Worm (Caenorhabditis elegans) whole organism, late embryonic: ENCODE data around the gene C53B4.2.

ENCODE experiments used
- C08G9.2 ChIP-seq: sonication (generic microtip); optimal IDR thresholded peaks from 2 replicates; lab custom pipeline; 2016; ENCODE audit warnings: mild to moderate bottlenecking, missing genetic modification characterization, moderate library complexity, missing compliant biosample characterization
- C38D4.7 ChIP-seq: fragments of 200-800 bp; sonication (Bioruptor generic); optimal IDR thresholded peaks from 2 replicates; lab custom pipeline; 2018; ENCODE audit warnings: mild to moderate bottlenecking, missing genetic modification characterization, moderate library complexity, missing compliant biosample characterization
- F13H6.1 ChIP-seq: sonication (generic microtip); optimal IDR thresholded peaks from 2 replicates; lab custom pipeline; 2016; ENCODE audit warnings: missing genetic modification characterization, missing compliant biosample characterization
- K09A11.1 ChIP-seq: sonication (generic microtip); optimal IDR thresholded peaks from 2 replicates; lab custom pipeline; 2017; ENCODE audit warnings: antibody characterized with exemption, mild to moderate bottlenecking, missing genetic modification characterization, missing compliant biosample characterization; ENCODE audit not compliant: insufficient read depth
- Y22D7AL.16 ChIP-seq: sonication (generic microtip); optimal IDR thresholded peaks from 2 replicates; lab custom pipeline; 2016; ENCODE audit warnings: missing genetic modification characterization, missing compliant biosample characterization
- ahr-1 ChIP-seq: sonication (generic microtip); optimal IDR thresholded peaks from 2 replicates; lab custom pipeline; 2016; ENCODE audit warnings: missing genetic modification characterization, missing compliant biosample characterization
- ama-1 ChIP-seq: fragments of 150-350 bp; optimal IDR thresholded peaks from 2 replicates; lab custom pipeline; 2014
- ceh-18 ChIP-seq: sonication (generic microtip); optimal IDR thresholded peaks from 2 replicates; lab custom pipeline; 2016; ENCODE audit warnings: missing genetic modification characterization, missing compliant biosample characterization
- ceh-19 ChIP-seq: fragments of 200-800 bp; sonication (Bioruptor generic); optimal IDR thresholded peaks from 2 replicates; lab custom pipeline; 2018; ENCODE audit warnings: mild to moderate bottlenecking, missing genetic modification characterization, missing compliant biosample characterization
- ceh-2 ChIP-seq: sonication (generic microtip); optimal IDR thresholded peaks from 2 replicates; lab custom pipeline; 2016; ENCODE audit warnings: missing genotype, missing genetic modification characterization, missing compliant biosample characterization
- ceh-22 ChIP-seq: sonication (generic microtip); optimal IDR thresholded peaks from 2 replicates; lab custom pipeline; 2017; ENCODE audit warnings: missing biosample characterization, missing genetic modification characterization
- ceh-30 ChIP-seq: fragments of 150-350 bp; optimal IDR thresholded peaks from 2 replicates; lab custom pipeline; 2014; ENCODE audit warnings: missing biosample characterization, missing genetic modification characterization
- ceh-31 ChIP-seq: sonication (generic microtip); optimal IDR thresholded peaks from 2 replicates; lab custom pipeline; 2016; ENCODE audit warnings: missing genetic modification characterization, missing compliant biosample characterization
- ceh-45 ChIP-seq: fragments of 200-800 bp; sonication (Bioruptor generic); IDR thresholded peaks from 2 replicates; pipeline ENCODE4 v1.3.6; 2022; ENCODE audit warnings: missing genetic modification reagents, missing genetic modification characterization, missing compliant biosample characterization
- ceh-6 ChIP-seq: fragments of 200-800 bp; sonication (Bioruptor generic); optimal IDR thresholded peaks from 2 replicates; lab custom pipeline; 2018; ENCODE audit warnings: mild to moderate bottlenecking, missing genetic modification characterization, missing compliant biosample characterization
- ceh-9 ChIP-seq: sonication (generic microtip); optimal IDR thresholded peaks from 2 replicates; lab custom pipeline; 2016; ENCODE audit warnings: mild to moderate bottlenecking, missing genetic modification characterization, inconsistent platforms, missing compliant biosample characterization
- dmd-4 ChIP-seq: sonication (generic microtip); optimal IDR thresholded peaks from 2 replicates; lab custom pipeline; 2016; ENCODE audit warnings: borderline replicate concordance, missing genetic modification characterization, missing compliant biosample characterization
- dve-1 ChIP-seq: sonication (generic microtip); optimal IDR thresholded peaks from 2 replicates; lab custom pipeline; 2017; ENCODE audit warnings: antibody characterized with exemption, mild to moderate bottlenecking, missing genetic modification characterization, missing compliant biosample characterization
- elt-2 ChIP-seq: sonication (generic microtip); optimal IDR thresholded peaks from 2 replicates; lab custom pipeline; 2016; ENCODE audit warnings: missing genetic modification reagents, missing genetic modification characterization, missing compliant biosample characterization
- eyg-1 ChIP-seq: sonication (generic microtip); optimal IDR thresholded peaks from 2 replicates; lab custom pipeline; 2016; ENCODE audit warnings: missing genotype, missing genetic modification characterization, missing compliant biosample characterization
- fkh-10 ChIP-seq: fragments of 150-350 bp; optimal IDR thresholded peaks from 2 replicates; lab custom pipeline; 2014; ENCODE audit warnings: missing biosample characterization, missing genetic modification reagents, missing genetic modification characterization
- fkh-6 ChIP-seq: sonication (generic microtip); optimal IDR thresholded peaks from 2 replicates; lab custom pipeline; 2016; ENCODE audit warnings: missing genetic modification characterization, missing compliant biosample characterization
- gmeb-2 ChIP-seq: sonication (generic microtip); optimal IDR thresholded peaks from 2 replicates; lab custom pipeline; 2016; ENCODE audit warnings: missing genetic modification characterization, inconsistent platforms, missing compliant biosample characterization
- hlh-15 ChIP-seq: sonication (generic microtip); optimal IDR thresholded peaks from 2 replicates; lab custom pipeline; 2016; ENCODE audit warnings: missing genetic modification characterization, missing compliant biosample characterization
- hlh-6 ChIP-seq: sonication (generic microtip); optimal IDR thresholded peaks from 2 replicates; lab custom pipeline; 2016; ENCODE audit warnings: missing genotype, missing genetic modification characterization, missing compliant biosample characterization
- hlh-8 ChIP-seq: sonication (generic microtip); optimal IDR thresholded peaks from 2 replicates; lab custom pipeline; 2016; ENCODE audit warnings: missing genotype, missing genetic modification characterization, missing compliant biosample characterization
- lim-6 ChIP-seq: sonication (generic microtip); optimal IDR thresholded peaks from 2 replicates; lab custom pipeline; 2016; ENCODE audit warnings: missing genetic modification characterization, missing compliant biosample characterization
- lin-11 ChIP-seq: fragments of 200-800 bp; sonication (Bioruptor generic); optimal IDR thresholded peaks from 2 replicates; lab custom pipeline; 2018; ENCODE audit warnings: mild to moderate bottlenecking, missing genetic modification characterization, missing compliant biosample characterization
- mec-3 ChIP-seq: sonication (generic microtip); optimal IDR thresholded peaks from 2 replicates; lab custom pipeline; 2016; ENCODE audit warnings: borderline replicate concordance, missing genetic modification characterization, missing compliant biosample characterization
- nfya-1 ChIP-seq: sonication (generic microtip); optimal IDR thresholded peaks from 2 replicates; lab custom pipeline; 2017; ENCODE audit warnings: missing genetic modification characterization, mild to moderate bottlenecking, missing compliant biosample characterization, antibody characterized with exemption, moderate library complexity
- nhr-11 ChIP-seq: fragments of 150-350 bp; optimal IDR thresholded peaks from 2 replicates; lab custom pipeline; 2014; ENCODE audit warnings: missing biosample characterization, missing genetic modification characterization
- npax-4 ChIP-seq: sonication (generic microtip); optimal IDR thresholded peaks from 2 replicates; lab custom pipeline; 2016; ENCODE audit warnings: missing genetic modification characterization, missing compliant biosample characterization
- odd-2 ChIP-seq: sonication (generic microtip); optimal IDR thresholded peaks from 2 replicates; lab custom pipeline; 2017; ENCODE audit warnings: antibody characterized with exemption, mild to moderate bottlenecking, missing genetic modification characterization, missing compliant biosample characterization
- pag-3 ChIP-seq: sonication (generic microtip); optimal IDR thresholded peaks from 2 replicates; lab custom pipeline; 2016; ENCODE audit warnings: missing compliant biosample characterization, missing genetic modification characterization, borderline replicate concordance
- pat-9 ChIP-seq: fragments of 200-800 bp; sonication (Bioruptor generic); optimal IDR thresholded peaks from 2 replicates; lab custom pipeline; 2018; ENCODE audit warnings: mild to moderate bottlenecking, missing genetic modification characterization, moderate library complexity, missing compliant biosample characterization
- pax-1 ChIP-seq: fragments of 150-350 bp; optimal IDR thresholded peaks from 2 replicates; lab custom pipeline; 2014; ENCODE audit warnings: missing biosample characterization, missing genetic modification characterization
- pha-4 ChIP-seq: fragments of 150-350 bp; optimal IDR thresholded peaks from 2 replicates; lab custom pipeline; 2018; ENCODE audit warnings: missing biosample characterization, missing genetic modification reagents, missing genetic modification characterization
- pqm-1 ChIP-seq: sonication (generic microtip); optimal IDR thresholded peaks from 2 replicates; lab custom pipeline; 2016; ENCODE audit warnings: missing genetic modification characterization, missing compliant biosample characterization
- pros-1 ChIP-seq: fragments of 150-350 bp; optimal IDR thresholded peaks from 2 replicates; lab custom pipeline; 2014; ENCODE audit warnings: missing biosample characterization, missing genetic modification reagents, missing genetic modification characterization
- rnt-1 ChIP-seq: sonication (generic microtip); optimal IDR thresholded peaks from 2 replicates; lab custom pipeline; 2016; ENCODE audit warnings: missing genetic modification characterization, missing compliant biosample characterization
- sox-2 ChIP-seq: fragments of 200-800 bp; sonication (Bioruptor generic); IDR thresholded peaks from 2 replicates; pipeline ENCODE4 v1.3.6; 2022; ENCODE audit warnings: missing genetic modification reagents, missing genetic modification characterization, missing compliant biosample characterization
- sox-4 ChIP-seq: sonication (generic microtip); optimal IDR thresholded peaks from 2 replicates; lab custom pipeline; 2017; ENCODE audit warnings: mild to moderate bottlenecking, missing genetic modification characterization, inconsistent platforms, missing compliant biosample characterization
- syd-9 ChIP-seq: sonication (generic microtip); optimal IDR thresholded peaks from 2 replicates; lab custom pipeline; 2016; ENCODE audit warnings: mild to moderate bottlenecking, missing genetic modification characterization, moderate library complexity, missing compliant biosample characterization
- tbx-2 ChIP-seq: sonication (generic microtip); optimal IDR thresholded peaks from 2 replicates; lab custom pipeline; 2016; ENCODE audit warnings: missing genetic modification characterization, missing compliant biosample characterization
- tbx-7 ChIP-seq: sonication (generic microtip); optimal IDR thresholded peaks from 2 replicates; lab custom pipeline; 2016; ENCODE audit warnings: missing genotype, missing genetic modification characterization, missing compliant biosample characterization
- ttx-3 ChIP-seq: sonication (generic microtip); optimal IDR thresholded peaks from 2 replicates; lab custom pipeline; 2016; ENCODE audit warnings: missing genetic modification reagents, missing genetic modification characterization, missing compliant biosample characterization
- unc-3 ChIP-seq, 2 experiments: fragments of 200-800 bp in 1 of 2; sonication (Bioruptor generic) in 1 of 2; sonication (generic microtip) in 1 of 2; conservative IDR thresholded peaks in 1 of 2; optimal IDR thresholded peaks in 1 of 2; 2 replicates each; pipeline versions ENCODE4 v1.3.6 to Lab custom; 2016 to 2022; ENCODE audit warnings: missing compliant biosample characterization in 2 of 2, missing genetic modification characterization in 2 of 2, missing genetic modification reagents in 1 of 2
- unc-42 ChIP-seq: sonication (generic microtip); optimal IDR thresholded peaks from 2 replicates; lab custom pipeline; 2016; ENCODE audit warnings: missing genotype, missing genetic modification characterization, missing compliant biosample characterization
- unc-55 ChIP-seq: sonication (generic microtip); optimal IDR thresholded peaks from 2 replicates; lab custom pipeline; 2017; ENCODE audit warnings: missing biosample characterization, missing genetic modification reagents, missing genetic modification characterization
- unc-86 ChIP-seq: sonication (generic microtip); optimal IDR thresholded peaks from 2 replicates; lab custom pipeline; 2016; ENCODE audit warnings: missing genetic modification characterization, missing compliant biosample characterization
- zip-5 ChIP-seq: sonication (generic microtip); optimal IDR thresholded peaks from 2 replicates; lab custom pipeline; 2016; ENCODE audit warnings: missing genetic modification characterization, missing compliant biosample characterization
- ztf-16 ChIP-seq: sonication (generic microtip); optimal IDR thresholded peaks from 2 replicates; lab custom pipeline; 2017; ENCODE audit warnings: missing genetic modification characterization, missing compliant biosample characterization

C53B4.2 gene

ce11 chrIV:8927093-8927492, 38.9 kb upstream of the C53B4.2 start:
- peak; percentile 86 for TF ChIP-seq rnt-1 (tag; lab: Kevin White, UChicago)
- TF ChIP-seq ceh-30 (tag; lab: Kevin White, UChicago), result peak; percentile 77
- TF ChIP-seq npax-4 (tag; lab: Kevin White, UChicago), result peak; percentile 78
- peak; percentile 89 for TF ChIP-seq Y22D7AL.16 (tag; lab: Kevin White, UChicago)
- TF ChIP-seq ceh-2 (tag; lab: Kevin White, UChicago), result peak; percentile 95
- TF ChIP-seq unc-42 (tag; lab: Kevin White, UChicago), result peak; percentile 33
- peak; percentile 90 for TF ChIP-seq eyg-1 (tag; lab: Kevin White, UChicago)
- no peak for TF ChIP-seq pha-4 (tag; lab: Kevin White, UChicago)
- TF ChIP-seq tbx-2, result peak; percentile 89
- TF ChIP-seq C38D4.7 (GFP tag; lab: Kevin White, UChicago), result peak; percentile 96
- TF ChIP-seq hlh-6 (tag; lab: Kevin White, UChicago), result peak; percentile 99
- TF ChIP-seq sox-2, result peak; percentile 87; the same call in 1 of the 2 replicates
- TF ChIP-seq pros-1 (tag; lab: Kevin White, UChicago), result peak; percentile 29
- no peak for TF ChIP-seq ceh-22 (tag; lab: Kevin White, UChicago)
- TF ChIP-seq fkh-10 (GFP tag; lab: Kevin White, UChicago), result peak; percentile 40
- peak; percentile 66 for TF ChIP-seq nfya-1 (tag; lab: Kevin White, UChicago)
- peak; percentile 80 for TF ChIP-seq lim-6 (tag; lab: Kevin White, UChicago)
- TF ChIP-seq mec-3, result peak; percentile 89
- peak; percentile 92 for TF ChIP-seq lin-11 (tag; lab: Kevin White, UChicago)
- peak; percentile 97 for TF ChIP-seq elt-2 (tag; lab: Kevin White, UChicago)
- TF ChIP-seq ztf-16 (tag; lab: Kevin White, UChicago), result peak; percentile 96
- peak; percentile 96 for TF ChIP-seq ceh-19 (GFP tag; lab: Kevin White, UChicago)
- peak; percentile 45 for TF ChIP-seq zip-5
- peak; percentile 92 for TF ChIP-seq C08G9.2 (tag; lab: Kevin White, UChicago)
- TF ChIP-seq sox-4 (tag; lab: Kevin White, UChicago), result peak; percentile 98
- TF ChIP-seq fkh-6 (tag; lab: Kevin White, UChicago), result peak; percentile 90
- peak; percentile 96 for TF ChIP-seq ceh-45 (GFP tag; lab: Robert Waterston, UW)
- peak; percentile 96 for TF ChIP-seq gmeb-2
- peak; percentile 75 for TF ChIP-seq unc-55 (GFP tag; lab: Kevin White, UChicago)
- TF ChIP-seq syd-9, result peak; percentile 91
- TF ChIP-seq ahr-1 (tag; lab: Kevin White, UChicago), result peak; percentile 95
- no peak for TF ChIP-seq nhr-11 (tag; lab: Kevin White, UChicago)
- no peak for TF ChIP-seq pax-1
- peak; percentile 81 for TF ChIP-seq K09A11.1 (tag; lab: Kevin White, UChicago)
- no peak for TF ChIP-seq ama-1 (lab: Kevin White, UChicago)
- TF ChIP-seq unc-3 (GFP tag; conservative IDR thresholded peaks at IDR 0.05; lab: Robert Waterston, UW), result peak; percentile 88
- peak; percentile 91 for TF ChIP-seq unc-3 (tag; optimal IDR thresholded peaks at IDR 0.05; lab: Kevin White, UChicago)
- peak; percentile 69 for TF ChIP-seq tbx-7 (tag; lab: Kevin White, UChicago)
- peak; percentile 88 for TF ChIP-seq hlh-15 (tag; lab: Kevin White, UChicago)
- peak; percentile 89 for TF ChIP-seq ceh-31 (tag; lab: Kevin White, UChicago)
- peak; percentile 97 for TF ChIP-seq pat-9 (tag; lab: Kevin White, UChicago)
- peak; percentile 71 for TF ChIP-seq ceh-9 (tag; lab: Kevin White, UChicago)
- peak; percentile 62 for TF ChIP-seq odd-2 (tag; lab: Kevin White, UChicago)
- peak; percentile 91 for TF ChIP-seq pag-3 (tag; lab: Kevin White, UChicago)
- TF ChIP-seq dmd-4 (tag; lab: Kevin White, UChicago), result peak; percentile 96
- peak; percentile 74 for TF ChIP-seq dve-1 (tag; lab: Kevin White, UChicago)
- TF ChIP-seq unc-86 (tag; lab: Kevin White, UChicago), result peak; percentile 97
- peak; percentile 94 for TF ChIP-seq ttx-3 (tag; lab: Kevin White, UChicago)
- peak; percentile 93 for TF ChIP-seq pqm-1 (tag; lab: Kevin White, UChicago)
- peak; percentile 97 for TF ChIP-seq ceh-6 (GFP tag; lab: Kevin White, UChicago)
- TF ChIP-seq F13H6.1 (tag; lab: Kevin White, UChicago), result peak; percentile 95
- peak; percentile 92 for TF ChIP-seq ceh-18 (tag; lab: Kevin White, UChicago)
- TF ChIP-seq hlh-8 (tag; lab: Kevin White, UChicago), result peak; percentile 73
